Worm (Caenorhabditis elegans) whole organism, young adult: ENCODE data around the gene set-25.

Experiments used
- F52B5.7 ChIP-seq: sonication (generic microtip); optimal IDR thresholded peaks from 2 replicates; lab custom pipeline; 2016; ENCODE audit warnings: mild to moderate bottlenecking, missing genetic modification characterization, missing compliant biosample characterization
- Y95B8A.8 ChIP-seq: fragments of 200-800 bp; sonication (Bioruptor generic); IDR thresholded peaks from 2 replicates; pipeline ENCODE4 v1.3.6; 2022; ENCODE audit warnings: missing genetic modification reagents, missing genetic modification characterization, missing compliant biosample characterization
- atf-7 ChIP-seq: sonication (generic microtip); optimal IDR thresholded peaks from 2 replicates; lab custom pipeline; 2017; ENCODE audit warnings: mild to moderate bottlenecking, missing genetic modification characterization, missing compliant biosample characterization
- ceh-91 ChIP-seq: fragments of 200-800 bp; sonication (Bioruptor generic); IDR thresholded peaks from 2 replicates; pipeline ENCODE4 v1.3.6; 2022; ENCODE audit warnings: missing genetic modification reagents, missing genetic modification characterization, missing compliant biosample characterization
- mes-4 ChIP-seq: sonication (generic microtip); optimal IDR thresholded peaks from 2 replicates; lab custom pipeline; 2016; ENCODE audit warnings: missing genotype, missing genetic modification characterization, missing compliant biosample characterization
- nhr-90 ChIP-seq: sonication (generic microtip); optimal IDR thresholded peaks from 2 replicates; lab custom pipeline; 2016; ENCODE audit warnings: missing genotype, mild to moderate bottlenecking, missing genetic modification characterization, missing compliant biosample characterization
- zfh-2 ChIP-seq: fragments of 200-800 bp; sonication (Bioruptor generic); conservative IDR thresholded peaks from 2 replicates; pipeline ENCODE4 v1.3.6; 2022; ENCODE audit warnings: missing genetic modification reagents, missing genetic modification characterization, missing compliant biosample characterization

DNA sequence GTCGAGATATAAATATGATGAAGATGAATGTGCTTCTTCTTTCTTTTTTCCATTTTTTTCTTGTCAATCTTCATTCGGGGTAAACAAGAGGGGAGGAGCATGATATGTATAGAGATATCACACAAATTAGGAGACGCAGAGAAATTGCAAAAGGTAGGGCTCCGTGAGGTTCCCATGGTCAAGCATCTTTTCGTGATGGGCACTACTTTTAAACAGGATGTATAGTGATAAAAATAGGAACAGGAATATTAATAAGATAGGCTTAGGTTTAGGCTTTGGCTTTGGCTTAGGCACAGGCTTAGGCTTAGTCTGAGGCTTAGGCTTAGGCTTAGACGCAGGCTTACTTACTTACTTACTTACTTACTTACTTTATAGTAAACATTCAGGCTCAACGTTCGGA is 31.8 kb upstream of the set-25 start, which contains the start of gene F53A2.1:
- TF ChIP-seq mes-4 (tag; lab: Kevin White, UChicago) = no peak
- no peak for TF ChIP-seq atf-7 (tag; lab: Kevin White, UChicago)
- no peak for TF ChIP-seq nhr-90
- no peak for TF ChIP-seq Y95B8A.8
- no peak for TF ChIP-seq zfh-2
- no peak for TF ChIP-seq ceh-91
- no peak for TF ChIP-seq F52B5.7
